Worm (Caenorhabditis elegans) whole organism, L4/young adult: ENCODE results near the gene str-196.

Experiments
- W03F9.2 ChIP-seq: fragments of 150-350 bp; optimal IDR thresholded peaks from 2 replicates; lab custom pipeline; 2014; ENCODE audit warnings: missing biosample characterization, missing genetic modification characterization
- dao-5 ChIP-seq: sonication (generic microtip); optimal IDR thresholded peaks from 2 replicates; lab custom pipeline; 2016; ENCODE audit warnings: missing genotype, missing genetic modification characterization, moderate library complexity, missing compliant biosample characterization
- him-1 ChIP-seq: sonication (generic microtip); optimal IDR thresholded peaks from 2 replicates; lab custom pipeline; 2016; ENCODE audit warnings: missing genotype, missing genetic modification reagents, missing genetic modification characterization, missing compliant biosample characterization

ce11 chrV:539040-539510, 47.5 kb downstream of the str-196 start, which contains the start of gene nhr-155:
- no peak for TF ChIP-seq dao-5 (tag; lab: Kevin White, UChicago)
- no peak for TF ChIP-seq him-1
- TF ChIP-seq W03F9.2 (tag; lab: Kevin White, UChicago): no peak
